Fruit fly (Drosophila melanogaster) whole organism, embryonic: ENCODE measurements around the gene insv.

Experiments used
- B-H2 ChIP-seq: fragments of 200-800 bp; sonication (Bioruptor generic); optimal IDR thresholded peaks from 2 replicates; lab custom pipeline; 2018; ENCODE audit warnings: missing biosample characterization, mild to moderate bottlenecking, missing genetic modification characterization
- C15 ChIP-seq: fragments of 200-800 bp; sonication (Bioruptor generic); IDR thresholded peaks from 3 replicates; pipeline ENCODE4 v1.3.6; 2022; ENCODE audit warnings: missing biosample characterization, missing genetic modification characterization
- CG10147 ChIP-seq: fragments of 200-800 bp; sonication (Bioruptor generic); optimal IDR thresholded peaks from 2 replicates; lab custom pipeline; 2019; ENCODE audit warnings: missing biosample characterization, mild to moderate bottlenecking, missing genetic modification characterization, moderate library complexity
- CG10209 ChIP-seq: fragments of 200-800 bp; sonication (Bioruptor generic); optimal IDR thresholded peaks from 3 replicates; lab custom pipeline; 2017; ENCODE audit warnings: missing biosample characterization, mild to moderate bottlenecking, missing genetic modification characterization, missing genetic modification reagents
- CG10979 ChIP-seq: fragments of 200-800 bp; sonication (Bioruptor generic); optimal IDR thresholded peaks from 2 replicates; lab custom pipeline; 2018; ENCODE audit warnings: missing biosample characterization, mild to moderate bottlenecking, missing genetic modification characterization, moderate library complexity
- CG11696 ChIP-seq: fragments of 200-800 bp; sonication (Bioruptor generic); IDR thresholded peaks from 2 replicates; pipeline ENCODE4 v1.3.6; 2022; ENCODE audit warnings: missing biosample characterization, missing genetic modification characterization
- CG13287 ChIP-seq: fragments of 200-800 bp; sonication (Bioruptor generic); IDR thresholded peaks from 2 replicates; pipeline ENCODE4 v1.3.6; 2022; ENCODE audit warnings: missing biosample characterization, missing genetic modification characterization; ENCODE audit not compliant: partially characterized antibody
- CG13894 ChIP-seq: fragments of 200-800 bp; sonication (Bioruptor generic); optimal IDR thresholded peaks from 3 replicates; lab custom pipeline; 2018; ENCODE audit warnings: missing biosample characterization, mild to moderate bottlenecking, missing genetic modification characterization, moderate library complexity
- CG14050 ChIP-seq: fragments of 200-800 bp; sonication (Bioruptor generic); IDR thresholded peaks from 3 replicates; pipeline ENCODE4 v1.3.6; 2022; ENCODE audit warnings: missing biosample characterization, missing genetic modification characterization
- CG14441 ChIP-seq: fragments of 200-800 bp; sonication (Bioruptor generic); IDR thresholded peaks from 2 replicates; pipeline ENCODE4 v1.3.6; 2022; ENCODE audit warnings: missing biosample characterization, missing genetic modification characterization
- CG15601 ChIP-seq: fragments of 200-800 bp; sonication (Bioruptor generic); optimal IDR thresholded peaks from 3 replicates; lab custom pipeline; 2019; ENCODE audit warnings: missing biosample characterization, mild to moderate bottlenecking, missing genetic modification characterization, moderate library complexity
- CG15696 ChIP-seq: fragments of 200-800 bp; sonication (Bioruptor generic); optimal IDR thresholded peaks from 2 replicates; lab custom pipeline; 2019; ENCODE audit warnings: missing biosample characterization, mild to moderate bottlenecking, missing genetic modification characterization, moderate library complexity
- CG1603 ChIP-seq: fragments of 200-800 bp; sonication (Bioruptor generic); optimal IDR thresholded peaks from 2 replicates; lab custom pipeline; 2019; ENCODE audit warnings: missing biosample characterization, mild to moderate bottlenecking, missing genetic modification characterization, moderate library complexity
- CG16779 ChIP-seq: fragments of 200-800 bp; sonication (Bioruptor generic); IDR thresholded peaks from 2 replicates; pipeline ENCODE4 v1.3.6; 2022; ENCODE audit warnings: missing biosample characterization, missing genetic modification characterization
- CG17802 ChIP-seq: fragments of 200-800 bp; sonication (Bioruptor generic); optimal IDR thresholded peaks from 2 replicates; lab custom pipeline; 2018; ENCODE audit warnings: missing biosample characterization, mild to moderate bottlenecking, missing genetic modification characterization, moderate library complexity
- CG18599 ChIP-seq: fragments of 200-800 bp; sonication (Bioruptor generic); optimal IDR thresholded peaks from 3 replicates; lab custom pipeline; 2017; ENCODE audit warnings: missing biosample characterization, missing genetic modification characterization, mild to moderate bottlenecking, moderate library complexity, missing genetic modification reagents
- CG18764 ChIP-seq: fragments of 200-800 bp; sonication (Bioruptor generic); optimal IDR thresholded peaks from 3 replicates; lab custom pipeline; 2016; ENCODE audit warnings: missing biosample characterization, missing genetic modification characterization
- CG2129 ChIP-seq: fragments of 200-800 bp; sonication (Bioruptor generic); IDR thresholded peaks from 2 replicates; pipeline ENCODE4 v1.3.6; 2022; ENCODE audit warnings: missing biosample characterization, missing genetic modification characterization; ENCODE audit not compliant: partially characterized antibody
- CG3065 ChIP-seq: fragments of 200-800 bp; sonication (Bioruptor generic); optimal IDR thresholded peaks from 2 replicates; lab custom pipeline; 2016; ENCODE audit warnings: missing biosample characterization, missing genetic modification characterization
- CG34224 ChIP-seq: fragments of 200-800 bp; sonication (Bioruptor generic); IDR thresholded peaks from 3 replicates; pipeline ENCODE4 v1.3.6; 2022; ENCODE audit warnings: missing biosample characterization, missing genetic modification characterization; ENCODE audit not compliant: partially characterized antibody
- CG4360 ChIP-seq: fragments of 200-800 bp; sonication (Bioruptor generic); IDR thresholded peaks from 2 replicates; pipeline ENCODE4 v1.3.6; 2022; ENCODE audit warnings: missing biosample characterization, missing genetic modification characterization
- CG6854 ChIP-seq: fragments of 200-800 bp; sonication (Bioruptor generic); optimal IDR thresholded peaks from 3 replicates; lab custom pipeline; 2017; ENCODE audit warnings: missing biosample characterization, mild to moderate bottlenecking, missing genetic modification characterization
- CG7357 ChIP-seq: fragments of 200-800 bp; sonication (Bioruptor generic); IDR thresholded peaks from 3 replicates; pipeline ENCODE4 v1.3.6; 2022; ENCODE audit warnings: missing biosample characterization, missing genetic modification characterization
- CG7745 ChIP-seq: fragments of 200-800 bp; sonication (Bioruptor generic); optimal IDR thresholded peaks from 2 replicates; lab custom pipeline; 2018; ENCODE audit warnings: missing biosample characterization, mild to moderate bottlenecking, missing genetic modification characterization, moderate library complexity
- CG9437 ChIP-seq: fragments of 200-800 bp; sonication (Bioruptor generic); optimal IDR thresholded peaks from 2 replicates; lab custom pipeline; 2018; ENCODE audit warnings: missing biosample characterization, mild to moderate bottlenecking, missing genetic modification characterization
- CTCF ChIP-seq: fragments of 200-800 bp; sonication (Bioruptor generic); optimal IDR thresholded peaks from 2 replicates; lab custom pipeline; 2017; ENCODE audit warnings: missing biosample characterization, mild to moderate bottlenecking, missing genetic modification characterization, moderate library complexity
- CkIIα-i1 ChIP-seq: fragments of 200-800 bp; sonication (Bioruptor generic); IDR thresholded peaks from 2 replicates; pipeline ENCODE4 v1.3.6; 2022; ENCODE audit warnings: missing biosample characterization, missing genetic modification characterization
- Fer2 ChIP-seq: fragments of 200-800 bp; sonication (Bioruptor generic); optimal IDR thresholded peaks from 2 replicates; lab custom pipeline; 2018; ENCODE audit warnings: missing biosample characterization, mild to moderate bottlenecking, missing genetic modification characterization, moderate library complexity
- HLH54F ChIP-seq: fragments of 200-800 bp; sonication (Bioruptor generic); optimal IDR thresholded peaks from 3 replicates; lab custom pipeline; 2016; ENCODE audit warnings: missing biosample characterization, missing genetic modification characterization
- NC2β ChIP-seq: fragments of 200-800 bp; sonication (Bioruptor generic); optimal IDR thresholded peaks from 2 replicates; lab custom pipeline; 2016; ENCODE audit warnings: missing biosample characterization, missing genetic modification characterization
- Opbp ChIP-seq: fragments of 200-800 bp; sonication (Bioruptor generic); IDR thresholded peaks from 3 replicates; pipeline ENCODE4 v1.3.6; 2022; ENCODE audit warnings: missing biosample characterization, missing genetic modification characterization; ENCODE audit not compliant: partially characterized antibody
- Stat92E ChIP-seq, 3 experiments: fragments of >200 bp in 2 of 3; fragments of 200-800 bp in 1 of 3; sonication (Bioruptor generic) in 1 of 3; optimal IDR thresholded peaks; 2 replicates each; lab custom pipeline; 2017 to 2019; ENCODE audit warnings: missing biosample characterization in 3 of 3, missing genetic modification characterization in 3 of 3, mild to moderate bottlenecking in 1 of 3, moderate library complexity in 1 of 3
- Vsx1 ChIP-seq: fragments of 200-800 bp; sonication (Bioruptor generic); optimal IDR thresholded peaks from 2 replicates; lab custom pipeline; 2017; ENCODE audit warnings: missing biosample characterization, mild to moderate bottlenecking, missing genetic modification characterization, missing genetic modification reagents
- Xrp1 ChIP-seq: fragments of 200-800 bp; sonication (Bioruptor generic); IDR thresholded peaks from 2 replicates; pipeline ENCODE4 v1.3.6; 2022; ENCODE audit warnings: missing biosample characterization, missing genetic modification characterization
- abd-A ChIP-seq: fragments of 200-800 bp; sonication (Bioruptor generic); optimal IDR thresholded peaks from 3 replicates; lab custom pipeline; 2019; ENCODE audit warnings: missing biosample characterization, mild to moderate bottlenecking, missing genetic modification characterization, moderate library complexity
- ash1 ChIP-seq: fragments of 200-800 bp; sonication (Bioruptor generic); optimal IDR thresholded peaks from 2 replicates; lab custom pipeline; 2018; ENCODE audit warnings: missing biosample characterization, mild to moderate bottlenecking, missing genetic modification characterization
- ato ChIP-seq: fragments of 200-800 bp; sonication (Bioruptor generic); IDR thresholded peaks from 2 replicates; pipeline ENCODE4 v1.3.6; 2022; ENCODE audit warnings: missing biosample characterization, missing genetic modification characterization; ENCODE audit not compliant: partially characterized antibody
- dan ChIP-seq: fragments of 200-800 bp; sonication (Bioruptor generic); IDR thresholded peaks from 2 replicates; pipeline ENCODE4 v1.3.6; 2022; ENCODE audit warnings: missing biosample characterization, missing genetic modification characterization
- dimm ChIP-seq: fragments of 200-800 bp; sonication (Bioruptor generic); IDR thresholded peaks from 2 replicates; pipeline ENCODE4 v1.3.6; 2022; ENCODE audit warnings: missing biosample characterization, missing genetic modification characterization
- exex ChIP-seq: fragments of 200-800 bp; sonication (Bioruptor generic); optimal IDR thresholded peaks from 4 replicates; lab custom pipeline; 2018; ENCODE audit warnings: missing biosample characterization, mild to moderate bottlenecking, missing genetic modification characterization, moderate library complexity
- fru ChIP-seq: fragments of >200 bp; optimal IDR thresholded peaks from 2 replicates; lab custom pipeline; 2017
- gsb-n ChIP-seq: fragments of 200-800 bp; sonication (Bioruptor generic); optimal IDR thresholded peaks from 3 replicates; lab custom pipeline; 2018; ENCODE audit warnings: missing biosample characterization, mild to moderate bottlenecking, missing genetic modification characterization
- her ChIP-seq: fragments of 200-800 bp; sonication (Bioruptor generic); optimal IDR thresholded peaks from 2 replicates; lab custom pipeline; 2016; ENCODE audit warnings: missing biosample characterization, missing genetic modification characterization
- inv ChIP-seq: fragments of 200-800 bp; sonication (Bioruptor generic); IDR thresholded peaks from 2 replicates; pipeline ENCODE4 v1.3.6; 2022; ENCODE audit warnings: missing biosample characterization, missing genetic modification characterization; ENCODE audit not compliant: partially characterized antibody
- sens ChIP-seq: fragments of 200-800 bp; sonication (Bioruptor generic); peaks from one replicate; lab custom pipeline; 2016; ENCODE audit warnings: missing biosample characterization, missing genetic modification characterization
- sima ChIP-seq: fragments of 200-800 bp; sonication (Bioruptor generic); optimal IDR thresholded peaks from 2 replicates; lab custom pipeline; 2016; ENCODE audit warnings: missing biosample characterization, missing genetic modification characterization
- slbo ChIP-seq: fragments of 200-800 bp; sonication (Bioruptor generic); IDR thresholded peaks from 2 replicates; pipeline ENCODE4 v1.3.6; 2022; ENCODE audit warnings: missing biosample characterization, missing genetic modification characterization
- sna ChIP-seq: fragments of 200-800 bp; sonication (Bioruptor generic); IDR thresholded peaks from 2 replicates; pipeline ENCODE4 v1.3.6; 2022; ENCODE audit warnings: missing biosample characterization, missing genetic modification characterization; ENCODE audit not compliant: partially characterized antibody
- so ChIP-seq: fragments of 200-800 bp; sonication (Bioruptor generic); IDR thresholded peaks from 3 replicates; pipeline ENCODE4 v1.3.6; 2022; ENCODE audit warnings: missing biosample characterization, missing genetic modification characterization
- stwl ChIP-seq: fragments of 200-800 bp; sonication (Bioruptor generic); optimal IDR thresholded peaks from 3 replicates; lab custom pipeline; 2018; ENCODE audit warnings: missing biosample characterization, mild to moderate bottlenecking, missing genetic modification characterization, moderate library complexity
- wek ChIP-seq: fragments of 200-800 bp; sonication (Bioruptor generic); optimal IDR thresholded peaks from 3 replicates; lab custom pipeline; 2018; ENCODE audit warnings: missing biosample characterization, mild to moderate bottlenecking, missing genetic modification characterization, moderate library complexity

The insv gene

DNA sequence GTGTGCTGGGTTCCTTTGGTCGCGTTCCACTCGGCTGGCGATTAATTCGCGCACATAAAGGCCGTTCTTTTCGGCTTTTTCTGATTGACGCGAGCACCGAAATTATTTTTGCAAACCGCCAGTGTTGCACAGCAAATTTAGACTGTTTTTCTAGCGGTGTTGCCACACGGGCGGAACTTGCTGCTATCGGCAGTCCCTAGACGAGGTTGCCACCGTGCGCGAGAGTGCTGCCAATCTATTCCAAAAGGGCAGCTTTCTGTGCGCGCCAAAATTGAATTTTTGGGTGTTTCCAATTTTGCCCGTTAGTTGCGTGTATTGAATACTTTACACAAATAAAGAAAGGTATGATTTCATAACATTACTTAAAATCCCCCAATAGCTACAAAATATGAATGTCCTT lies 8.5 kb upstream of the insv start, which contains the start of gene Drp1 (continued):
- TF ChIP-seq exex (tag; lab: Kevin White, UChicago): no peak
- TF ChIP-seq her (GFP tag; lab: Kevin White, UChicago): peak; percentile 71
- TF ChIP-seq CG18599: no peak
- no peak for TF ChIP-seq wek (GFP tag; lab: Kevin White, UChicago)
- TF ChIP-seq CG10979: no peak
- TF ChIP-seq slbo (GFP tag; lab: Robert Waterston, UW): peak; percentile 78
- TF ChIP-seq CG14050: no peak
- TF ChIP-seq CG4360: peak; percentile 18; the same call in 1 of the 2 replicates
- peak; percentile 93 for TF ChIP-seq CTCF (GFP tag; lab: Kevin White, UChicago)
- no peak for TF ChIP-seq CG10147
- no peak for TF ChIP-seq sima (GFP tag; lab: Kevin White, UChicago)
- TF ChIP-seq CG2129 (GFP tag; lab: Robert Waterston, UW): no peak
- peak; percentile 28 for TF ChIP-seq CG17802 (tag; lab: Kevin White, UChicago)
- TF ChIP-seq CG15601 (tag; lab: Kevin White, UChicago): peak; percentile 24
- no peak for TF ChIP-seq CG7745 (tag; lab: Kevin White, UChicago)
- TF ChIP-seq sna (GFP tag; lab: Robert Waterston, UW): peak; percentile 56; the same call in 1 of the 2 replicates
- TF ChIP-seq CG9437 (GFP tag; lab: Kevin White, UChicago): no peak
- TF ChIP-seq dimm (GFP tag; lab: Robert Waterston, UW): no peak
- TF ChIP-seq Xrp1 (GFP tag; lab: Robert Waterston, UW): peak; percentile 59
- no peak for TF ChIP-seq CkIIα-i1 (GFP tag; lab: Robert Waterston, UW)
- TF ChIP-seq Opbp: peak; percentile 83
- no peak for TF ChIP-seq dan (GFP tag; lab: Robert Waterston, UW)
- TF ChIP-seq C15 (GFP tag; lab: Robert Waterston, UW): no peak
- TF ChIP-seq so: no peak
- TF ChIP-seq abd-A (tag; lab: Kevin White, UChicago): no peak
- TF ChIP-seq CG15696: peak; percentile 27
- TF ChIP-seq gsb-n: no peak
- peak; percentile 26 for TF ChIP-seq CG18764 (GFP tag; lab: Kevin White, UChicago)
- no peak for TF ChIP-seq CG7357 (GFP tag; lab: Robert Waterston, UW)
- peak; percentile 46 for TF ChIP-seq CG13894 (tag; lab: Kevin White, UChicago)
- no peak for TF ChIP-seq CG3065 (GFP tag; lab: Kevin White, UChicago)
- TF ChIP-seq HLH54F: peak; percentile 60
- TF ChIP-seq NC2β (GFP tag; lab: Kevin White, UChicago): peak; percentile 57
- peak; percentile 52 for TF ChIP-seq CG14441 (GFP tag; lab: Robert Waterston, UW)
- TF ChIP-seq CG34224: peak; percentile 63
- TF ChIP-seq ash1 (GFP tag; lab: Kevin White, UChicago): no peak
- peak; percentile 82 for TF ChIP-seq sens
- TF ChIP-seq CG10209 (GFP tag; lab: Kevin White, UChicago): peak; percentile 31
- peak; percentile 57; the same call in 1 of the 2 replicates for TF ChIP-seq inv (GFP tag; lab: Robert Waterston, UW)
- no peak for TF ChIP-seq CG16779 (GFP tag; lab: Robert Waterston, UW)
- TF ChIP-seq ato (GFP tag; lab: Robert Waterston, UW): peak; percentile 61
- no peak for TF ChIP-seq Vsx1
- no peak for TF ChIP-seq fru (lab: Kevin White, UChicago)
- TF ChIP-seq CG13287 (GFP tag; lab: Robert Waterston, UW): peak; percentile 88
- no peak for TF ChIP-seq Fer2 (tag; lab: Kevin White, UChicago)
- TF ChIP-seq CG11696 (GFP tag; lab: Robert Waterston, UW): no peak
- peak; percentile 71 for TF ChIP-seq B-H2 (GFP tag; lab: Kevin White, UChicago)
- peak; percentile 90 for TF ChIP-seq CG1603
- TF ChIP-seq stwl (tag; lab: Kevin White, UChicago): peak; percentile 99
- TF ChIP-seq CG6854 (GFP tag; lab: Kevin White, UChicago): no peak
- no peak for TF ChIP-seq Stat92E (GFP tag; optimal IDR thresholded peaks at IDR 0.05; lab: Kevin White, UChicago)
